Fruit fly (Drosophila melanogaster): ENCODE results near the gene CG7886.

CG7886 gene

DNA sequence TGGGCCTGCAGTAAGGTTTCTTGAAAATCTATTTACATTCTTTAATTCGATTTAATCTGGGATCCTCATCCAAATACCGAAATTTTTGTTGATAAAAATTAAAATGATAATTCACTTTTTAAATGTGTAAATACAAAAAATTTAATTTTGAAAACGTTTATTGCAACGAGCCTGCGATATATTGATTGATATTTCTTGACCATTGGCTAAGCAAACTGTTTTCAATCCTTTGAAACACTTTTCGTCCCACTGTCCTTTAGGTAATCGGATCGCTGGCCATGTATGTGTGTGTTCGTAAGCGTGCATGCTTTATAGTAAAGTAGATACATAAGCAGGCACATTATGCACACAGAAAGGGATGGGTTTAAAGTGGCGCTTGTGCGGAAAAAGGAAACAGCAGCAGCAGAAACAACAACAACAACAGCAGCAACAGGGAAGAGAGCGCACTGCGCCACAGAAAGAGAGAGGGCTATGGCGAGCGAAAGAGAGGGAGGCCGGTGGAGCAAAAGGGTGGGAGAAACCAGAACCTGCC, 18.2 kb downstream of the CG7886 start (continued):
- TF ChIP-seq h (optimal IDR thresholded peaks at IDR 0.05) (no peak), so (GFP tag; IDR thresholded peaks at IDR 0.05) (no peak), CG1792 (GFP tag; optimal IDR thresholded peaks at IDR 0.05) (no peak), TFAM (GFP tag; optimal IDR thresholded peaks at IDR 0.05) (no peak), tio (GFP tag; optimal IDR thresholded peaks at IDR 0.05) (peak; percentile 67), ewg (GFP tag; optimal IDR thresholded peaks at IDR 0.05) (peak; percentile 43), CG8089 (GFP tag; optimal IDR thresholded peaks at IDR 0.05) (no peak), CG6813 (GFP tag; optimal IDR thresholded peaks at IDR 0.05) (peak; percentile 49), Drgx (GFP tag; IDR thresholded peaks at IDR 0.05) (peak; percentile 80), Dfd (GFP tag; optimal IDR thresholded peaks at IDR 0.05) (no peak), CG34422 (GFP tag; IDR thresholded peaks at IDR 0.05) (no peak), lbe (GFP tag; optimal IDR thresholded peaks at IDR 0.05) (peak; percentile 56), croc (GFP tag; conservative IDR thresholded peaks at IDR 0.05) (peak; percentile 40; the same call in 1 of the 3 replicates), CG4707 (GFP tag; optimal IDR thresholded peaks at IDR 0.05) (peak; percentile 92), kah (GFP tag; optimal IDR thresholded peaks at IDR 0.05) (no peak), gsb-n (tag; optimal IDR thresholded peaks at IDR 0.05) (peak; percentile 74), jigr1 (GFP tag; IDR thresholded peaks at IDR 0.05) (no peak), gsb (GFP tag; IDR thresholded peaks at IDR 0.05) (no peak), cg (GFP tag; optimal IDR thresholded peaks at IDR 0.05) (peak; percentile 55), CTCF (GFP tag; optimal IDR thresholded peaks at IDR 0.05) (no peak), peb (GFP tag; IDR thresholded peaks at IDR 0.05) (peak; percentile 13; the same call in 1 of the 2 replicates), CG12744 (GFP tag; optimal IDR thresholded peaks at IDR 0.05) (no peak), ftz-f1 (GFP tag; optimal IDR thresholded peaks at IDR 0.05) (no peak), CG11560 (tag; IDR thresholded peaks at IDR 0.05) (no peak), CG9876 (GFP tag; optimal IDR thresholded peaks at IDR 0.05) (no peak), az2 (GFP tag; optimal IDR thresholded peaks at IDR 0.05) (peak; percentile 61), Stat92E (GFP tag; optimal IDR thresholded peaks at IDR 0.05) (peak in 1 of 3 experiments; percentile 31), en (GFP tag; optimal IDR thresholded peaks at IDR 0.05) (no peak), CG2712 (tag; optimal IDR thresholded peaks at IDR 0.05) (peak; percentile 84), CG11696 (GFP tag; IDR thresholded peaks at IDR 0.05) (no peak), CG42726 (GFP tag; IDR thresholded peaks at IDR 0.05; ENCODE audit: partially characterized antibody) (no peak), CG14667 (GFP tag; IDR thresholded peaks at IDR 0.05) (no peak), CG34224 (GFP tag; IDR thresholded peaks at IDR 0.05; ENCODE audit: partially characterized antibody) (no peak), CG15514 (GFP tag; optimal IDR thresholded peaks at IDR 0.05) (no peak), Nf-YB (GFP tag; optimal IDR thresholded peaks at IDR 0.05) (peak; percentile 35), CG6254 (GFP tag; optimal IDR thresholded peaks at IDR 0.05) (no peak), CG12659 (GFP tag; optimal IDR thresholded peaks at IDR 0.05) (no peak), fu2 (GFP tag; optimal IDR thresholded peaks at IDR 0.05) (no peak), sens (GFP tag) (peak; percentile 97), p53 (GFP tag; optimal IDR thresholded peaks at IDR 0.05) (no peak), B-H1 (GFP tag; IDR thresholded peaks at IDR 0.05) (no peak), kni (GFP tag; optimal IDR thresholded peaks at IDR 0.05) (no peak), sr (GFP tag; IDR thresholded peaks at IDR 0.05) (no peak), Trl (optimal IDR thresholded peaks at IDR 0.05) (peak; percentile 59 to 62), Trl (GFP tag; optimal IDR thresholded peaks at IDR 0.05) (no peak), crc (GFP tag; optimal IDR thresholded peaks at IDR 0.05) (no peak), ssp (GFP tag; IDR thresholded peaks at IDR 0.05) (no peak), grn (GFP tag; optimal IDR thresholded peaks at IDR 0.05) (no peak), CG32532 (GFP tag; IDR thresholded peaks at IDR 0.05) (no peak), tx (GFP tag; optimal IDR thresholded peaks at IDR 0.05) (no peak), danr (GFP tag; IDR thresholded peaks at IDR 0.05) (no peak), seq (GFP tag; IDR thresholded peaks at IDR 0.05) (no peak), ttk (GFP tag; IDR thresholded peaks at IDR 0.05) (no peak)

All from whole organism, embryonic.